Worm (Caenorhabditis elegans): ENCODE results near the gene msp-31.
A peak's percentile ranks its signal among the peaks of the same experiment; 100 is the strongest.
"Not testable (repeated sequence)": the region's sequence is repeated elsewhere in the genome, so short reads cannot be mapped to it uniquely, and the experiment has no call there.

msp-31 gene

ce11 chrII:4937743-4938142 is 21.4 kb upstream of the msp-31 start, which contains the start of gene ZK546.4 (continued):
- no peak for TF ChIP-seq sea-2 (GFP tag; IDR thresholded peaks at IDR 0.05)

ce11 chrII:4935518-4935917 is 19.2 kb upstream of the msp-31 start, which contains the start of gene ZK546.5:
TSS of gene ZK546.5 (plus strand) at chrII:4935818.
- no peak for TF ChIP-seq snpc-3.4 (tag; optimal IDR thresholded peaks at IDR 0.05)
- TF ChIP-seq mcd-1 (GFP tag; IDR thresholded peaks at IDR 0.05), result 0 out of 2 replicates have a peak, but pooled peaks have one; percentile 18

ce11 chrII:4934954-4935353 is 18.6 kb upstream of the msp-31 start, which contains the start of gene gst-30:
TSS of gene gst-30 (minus strand) at chrII:4935054.
- TF ChIP-seq F22D6.2 (tag; optimal IDR thresholded peaks at IDR 0.05) (no peak), T07F8.4 (tag; optimal IDR thresholded peaks at IDR 0.05) (no peak)

ce11 chrII:4932727-4933126 is 16.4 kb upstream of the msp-31 start, which contains the start of gene msp-152:
TSS of gene msp-152 (plus strand) at chrII:4933027.
- TF ChIP-seq hsf-1, ztf-25, lag-1 (GFP tag; IDR thresholded peaks at IDR 0.05): not testable (repeated sequence)

ce11 chrII:4931286-4931685 is 14.9 kb upstream of the msp-31 start:
- TF ChIP-seq him-1 (tag; optimal IDR thresholded peaks at IDR 0.05) (no peak), nhr-80 (tag; optimal IDR thresholded peaks at IDR 0.05) (no peak), ztf-28 (GFP tag; IDR thresholded peaks at IDR 0.05) (no peak), unc-130 (GFP tag; optimal IDR thresholded peaks at IDR 0.05) (no peak), hmg-1.2 (GFP tag; IDR thresholded peaks at IDR 0.05) (no peak), xnd-1 (tag; optimal IDR thresholded peaks at IDR 0.05) (no peak)

ce11 chrII:4928367-4928766 is 12.0 kb upstream of the msp-31 start:
- TF ChIP-seq aptf-2 (GFP tag; conservative IDR thresholded peaks at IDR 0.05) (0 out of 2 replicates have a peak, but pooled peaks have one; percentile 10), Y53G8AR.9 (GFP tag; conservative IDR thresholded peaks at IDR 0.05) (0 out of 2 replicates have a peak, but pooled peaks have one; percentile 28), rpc-1 (tag; optimal IDR thresholded peaks at IDR 0.05) (peak; percentile 44), hmg-1.2 (GFP tag; IDR thresholded peaks at IDR 0.05) (peak; percentile 74), cebp-1 (GFP tag; IDR thresholded peaks at IDR 0.05) (peak; percentile 32; the same call in 1 of the 2 replicates), lin-26 (GFP tag; IDR thresholded peaks at IDR 0.05) (peak; percentile 96), tbp1 (GFP tag; optimal IDR thresholded peaks at IDR 0.05) (peak; percentile 84), C06A6.2 (GFP tag; conservative IDR thresholded peaks at IDR 0.05) (0 out of 2 replicates have a peak, but pooled peaks have one; percentile 15), Y56A3A.18 (GFP tag; IDR thresholded peaks at IDR 0.05) (0 out of 2 replicates have a peak, but pooled peaks have one; percentile 38), rcor-1 (GFP tag; IDR thresholded peaks at IDR 0.05) (0 out of 2 replicates have a peak, but pooled peaks have one; percentile 13), madf-6 (GFP tag; IDR thresholded peaks at IDR 0.05) (peak; percentile 57; the same call in 1 of the 2 replicates), cebp-2 (GFP tag; IDR thresholded peaks at IDR 0.05) (0 out of 2 replicates have a peak, but pooled peaks have one; percentile 22), mcd-1 (GFP tag; IDR thresholded peaks at IDR 0.05) (0 out of 2 replicates have a peak, but pooled peaks have one; percentile 22), nfyb-1 (GFP tag; IDR thresholded peaks at IDR 0.05) (peak; percentile 49; the same call in 1 of the 2 replicates), B0261.1 (tag; optimal IDR thresholded peaks at IDR 0.05) (peak; percentile 61), ztf-25 (GFP tag; IDR thresholded peaks at IDR 0.05) (peak; percentile 87), pbrm-1 (GFP tag; IDR thresholded peaks at IDR 0.05) (0 out of 2 replicates have a peak, but pooled peaks have one; percentile 28), ceh-40 (GFP tag; IDR thresholded peaks at IDR 0.05) (0 out of 2 replicates have a peak, but pooled peaks have one; percentile 69), F33H1.4 (GFP tag; IDR thresholded peaks at IDR 0.05) (0 out of 2 replicates have a peak, but pooled peaks have one; percentile 16)
- TF ChIP-seq rpc-1 (optimal IDR thresholded peaks at IDR 0.05); cebp-1 (tag; optimal IDR thresholded peaks at IDR 0.05): not testable (repeated sequence)
